Worm (Caenorhabditis elegans): ENCODE results near the gene nphp-4.

Gene nphp-4

DNA sequence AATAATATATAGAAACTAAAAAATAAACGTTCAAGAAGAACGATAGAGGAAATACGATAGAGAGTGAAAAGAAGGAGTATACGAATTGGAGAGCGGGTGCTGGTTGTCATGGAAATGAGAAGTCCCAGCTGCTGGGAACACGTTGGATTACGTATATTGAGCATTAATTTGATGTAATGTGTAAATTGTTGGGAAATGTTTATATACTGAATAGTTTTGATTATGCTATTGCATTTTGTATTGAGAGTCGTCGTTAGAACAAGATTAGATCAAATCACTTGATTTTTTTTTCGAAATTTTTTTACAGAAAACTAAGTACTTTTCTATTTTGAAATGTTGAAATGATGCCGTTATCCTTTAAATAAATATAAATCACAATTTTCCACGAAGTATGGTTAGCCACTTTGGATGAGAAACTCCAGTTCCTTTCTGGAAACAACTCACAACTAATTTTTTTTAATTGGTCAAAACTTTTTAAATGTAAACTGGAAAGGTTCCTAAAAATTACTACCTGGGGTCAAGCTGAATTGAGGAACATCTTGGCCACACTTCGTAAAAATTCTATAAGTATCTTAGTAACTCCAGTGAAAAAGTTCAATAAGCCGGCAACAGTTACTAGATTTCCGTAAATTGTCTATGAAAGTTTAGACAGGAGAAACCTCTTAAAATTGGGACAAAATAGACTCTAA is at the start of gene nphp-4:
Gene nphp-4, minus strand, starts transcription at position 51 of the 689 bp plus-strand sequence.
- TF ChIP-seq D1046.2 (GFP tag; IDR thresholded peaks at IDR 0.05) (no peak), unc-62 (GFP tag; optimal IDR thresholded peaks at IDR 0.05 in 1 of 2) (peak in 1 of 2 experiments; percentile 75), unc-62 (tag; optimal IDR thresholded peaks at IDR 0.05) (no peak), nhr-10 (tag; optimal IDR thresholded peaks at IDR 0.05) (no peak)

DNA sequence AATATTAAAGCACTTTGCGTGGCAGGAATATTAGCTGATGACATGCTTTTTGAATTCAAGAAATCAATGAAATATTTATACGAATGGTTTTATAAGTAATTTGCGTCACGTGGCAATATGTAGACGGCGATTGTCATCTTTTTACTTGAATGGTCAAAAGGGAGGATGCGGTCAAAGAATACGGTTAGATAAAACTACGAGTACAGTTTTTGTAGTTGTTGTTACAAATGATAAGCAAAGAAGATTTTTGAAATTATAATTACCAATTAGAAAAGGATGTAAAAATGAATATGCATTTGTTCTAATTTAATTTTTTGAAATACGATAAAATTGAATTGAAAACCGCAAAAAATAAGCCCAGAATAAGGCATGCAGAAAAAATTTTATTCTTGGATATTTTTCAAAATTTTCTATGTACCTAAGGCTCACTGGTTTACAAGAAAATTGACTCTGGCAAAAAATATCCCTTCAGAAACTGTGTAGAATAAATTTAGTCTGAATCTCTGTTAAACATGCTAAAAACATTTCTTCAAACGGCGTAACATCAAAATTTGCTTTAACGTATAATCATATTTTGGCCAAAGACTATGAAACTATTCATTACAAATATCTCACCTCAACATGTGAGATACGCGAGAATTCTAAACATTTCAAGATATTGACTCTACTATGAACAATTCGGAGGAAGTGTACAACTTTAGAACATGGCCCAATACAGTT is 47.8 kb upstream of the nphp-4 start, which contains the start of the genes sodh-2 and srx-76:
Gene sodh-2, minus strand, starts transcription at position 101 of the 720 bp plus-strand sequence.
Gene srx-76, plus strand, starts transcription at position 670 of the 720 bp plus-strand sequence.
- TF ChIP-seq php-3 (GFP tag; IDR thresholded peaks at IDR 0.05) (no peak), dve-1 (tag; optimal IDR thresholded peaks at IDR 0.05; ENCODE audit: insufficient read depth) (peak; percentile 39), nhr-28 (tag; optimal IDR thresholded peaks at IDR 0.05) (peak; percentile 20), unc-62 (GFP tag; optimal IDR thresholded peaks at IDR 0.05 in 1 of 2) (peak in 1 of 2 experiments; percentile 85), unc-62 (tag; optimal IDR thresholded peaks at IDR 0.05) (no peak)

DNA sequence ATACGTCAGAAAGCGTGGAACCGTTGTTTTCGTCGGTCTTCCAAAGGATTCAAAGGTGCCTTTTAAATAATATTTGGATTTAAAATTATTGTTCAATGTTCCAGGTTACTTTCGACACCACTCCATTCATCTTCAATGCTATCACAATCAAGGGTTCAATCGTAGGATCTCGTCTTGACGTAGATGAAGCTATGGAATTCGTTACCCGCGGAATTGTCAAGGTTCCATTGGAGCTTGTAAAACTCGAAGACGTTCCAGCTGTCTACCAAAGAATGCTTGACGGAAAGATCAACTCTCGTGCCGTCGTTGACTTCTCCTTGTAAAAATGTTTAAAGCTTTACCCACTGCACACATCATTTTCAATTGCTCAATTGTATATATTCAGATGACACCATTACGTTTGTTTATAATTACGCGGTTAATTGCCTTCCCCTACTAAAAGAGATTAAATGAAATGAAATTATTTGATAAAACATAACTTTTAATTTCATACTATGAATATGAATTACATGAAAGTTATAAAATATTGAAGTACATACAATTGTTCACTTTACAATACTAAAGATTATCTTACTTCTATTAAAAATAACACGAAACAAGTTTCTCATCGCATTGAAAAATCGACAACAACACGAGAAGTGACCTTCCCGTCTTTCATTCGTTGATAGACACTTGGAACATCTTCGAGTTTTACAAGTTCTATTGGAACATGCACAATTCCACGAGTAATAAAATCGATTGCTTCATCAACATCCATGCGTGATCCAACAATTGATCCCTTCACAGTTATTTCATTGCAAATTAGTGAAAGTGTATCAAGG is 45.8 kb upstream of the nphp-4 start:
- TF ChIP-seq nhr-77 (tag; optimal IDR thresholded peaks at IDR 0.05) (peak; percentile 64), daf-8 (GFP tag; IDR thresholded peaks at IDR 0.05) (no peak), mdl-1 (tag; optimal IDR thresholded peaks at IDR 0.05) (peak in 1 of 2 experiments; percentile 8), snpc-4 (tag; optimal IDR thresholded peaks at IDR 0.05) (no peak), F10B5.3 (tag; optimal IDR thresholded peaks at IDR 0.05) (no peak), tag-97 (GFP tag; IDR thresholded peaks at IDR 0.05) (no peak), ceh-28 (tag; optimal IDR thresholded peaks at IDR 0.05) (no peak), mdt-29 (GFP tag; IDR thresholded peaks at IDR 0.05) (no peak), snpc-1.2 (GFP tag; IDR thresholded peaks at IDR 0.05) (no peak), nhr-237 (tag; optimal IDR thresholded peaks at IDR 0.05) (no peak), Y75B8A.6 (GFP tag; IDR thresholded peaks at IDR 0.05) (no peak), ama-1 (optimal IDR thresholded peaks at IDR 0.05) (peak; percentile 72), nhr-111 (GFP tag; optimal IDR thresholded peaks at IDR 0.05) (no peak), fos-1 (tag; optimal IDR thresholded peaks at IDR 0.05) (peak; percentile 10), ces-1 (GFP tag; optimal IDR thresholded peaks at IDR 0.05) (no peak), ceh-44 (GFP tag; IDR thresholded peaks at IDR 0.05) (no peak), lin-13 (GFP tag; optimal IDR thresholded peaks at IDR 0.05) (no peak), cey-2 (tag; optimal IDR thresholded peaks at IDR 0.05; ENCODE audit: borderline replicate concordance, insufficient read depth) (no peak), lin-1 (GFP tag; IDR thresholded peaks at IDR 0.05) (no peak), R02D3.7 (tag; optimal IDR thresholded peaks at IDR 0.05) (no peak), spr-3 (GFP tag; optimal IDR thresholded peaks at IDR 0.05) (no peak), skn-1 (tag; optimal IDR thresholded peaks at IDR 0.05) (no peak), set-16 (GFP tag; IDR thresholded peaks at IDR 0.05) (no peak), vab-7 (GFP tag; IDR thresholded peaks at IDR 0.05) (no peak), hif-1 (tag; optimal IDR thresholded peaks at IDR 0.05) (no peak), egl-43 (GFP tag; IDR thresholded peaks at IDR 0.05) (no peak), daf-16 (GFP tag; optimal IDR thresholded peaks at IDR 0.05) (peak in 1 of 2 experiments; percentile 65), daf-16 (tag; optimal IDR thresholded peaks at IDR 0.05) (peak; percentile 54), php-3 (GFP tag; IDR thresholded peaks at IDR 0.05) (no peak), zfp-2 (tag; optimal IDR thresholded peaks at IDR 0.05) (no peak), spr-1 (tag; optimal IDR thresholded peaks at IDR 0.05) (no peak), nhr-41 (GFP tag; IDR thresholded peaks at IDR 0.05) (no peak), dpl-1 (GFP tag; optimal IDR thresholded peaks at IDR 0.05) (no peak), mxl-3 (GFP tag; optimal IDR thresholded peaks at IDR 0.05) (no peak), hlh-11 (tag; optimal IDR thresholded peaks at IDR 0.05) (no peak), aly-2 (tag; optimal IDR thresholded peaks at IDR 0.05) (no peak), gei-8 (GFP tag; optimal IDR thresholded peaks at IDR 0.05) (no peak), nhr-42 (GFP tag; IDR thresholded peaks at IDR 0.05) (no peak)
